Worm (Caenorhabditis elegans): ENCODE data around the gene R166.3.

Gene R166.3

ce11 chrII:10516375-10516774 is 22.8 kb downstream of the R166.3 start:
- TF ChIP-seq hlh-8 (tag; optimal IDR thresholded peaks at IDR 0.05): no peak
- TF ChIP-seq che-1 (tag; optimal IDR thresholded peaks at IDR 0.05): no peak
- TF ChIP-seq zip-5 (tag; optimal IDR thresholded peaks at IDR 0.05): no peak
- no peak for TF ChIP-seq fkh-10 (GFP tag; optimal IDR thresholded peaks at IDR 0.05)
- TF ChIP-seq ref-2 (tag; optimal IDR thresholded peaks at IDR 0.05): no peak
- TF ChIP-seq hlh-15 (tag; optimal IDR thresholded peaks at IDR 0.05): no peak
- TF ChIP-seq ets-4 (tag; optimal IDR thresholded peaks at IDR 0.05): no peak
- TF ChIP-seq sox-2 (GFP tag; IDR thresholded peaks at IDR 0.05): no peak
- no peak for TF ChIP-seq ahr-1 (tag; optimal IDR thresholded peaks at IDR 0.05)
- TF ChIP-seq unc-3 (GFP tag; conservative IDR thresholded peaks at IDR 0.05): no peak
- no peak for TF ChIP-seq unc-3 (tag; optimal IDR thresholded peaks at IDR 0.05)
- no peak for TF ChIP-seq ceh-48 (tag; optimal IDR thresholded peaks at IDR 0.05)
- no peak for TF ChIP-seq hlh-30 (tag; optimal IDR thresholded peaks at IDR 0.05; ENCODE audit: insufficient read depth)
- no peak for TF ChIP-seq sdc-2 (tag; optimal IDR thresholded peaks at IDR 0.05)
- TF ChIP-seq lim-6 (tag; optimal IDR thresholded peaks at IDR 0.05): no peak
- TF ChIP-seq ceh-22 (tag; optimal IDR thresholded peaks at IDR 0.05): no peak

DNA sequence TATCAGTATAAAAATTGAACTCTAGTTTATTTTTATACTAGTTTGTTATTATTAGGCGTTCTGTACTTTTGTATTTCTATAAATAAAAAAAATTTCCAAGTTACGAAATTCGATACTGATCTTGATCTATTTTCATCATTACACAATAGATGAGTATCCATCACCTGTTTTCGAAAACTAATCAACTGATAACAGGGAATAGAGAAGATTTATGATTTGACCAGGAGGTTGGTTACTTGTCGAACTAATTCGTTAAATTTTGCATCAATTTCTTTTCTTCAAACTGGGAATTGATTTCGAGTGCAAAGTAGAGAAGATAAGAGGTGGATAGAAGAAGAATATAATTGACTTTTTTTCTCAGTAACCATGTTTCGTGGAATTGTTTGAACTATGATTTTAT is 23.7 kb downstream of the R166.3 start:
- TF ChIP-seq ref-2 (tag; optimal IDR thresholded peaks at IDR 0.05) (no peak), dve-1 (tag; optimal IDR thresholded peaks at IDR 0.05) (no peak), unc-55 (GFP tag; optimal IDR thresholded peaks at IDR 0.05) (no peak), tbx-7 (tag; optimal IDR thresholded peaks at IDR 0.05) (no peak), ceh-18 (tag; optimal IDR thresholded peaks at IDR 0.05) (no peak), C08G9.2 (tag; optimal IDR thresholded peaks at IDR 0.05) (no peak)

DNA sequence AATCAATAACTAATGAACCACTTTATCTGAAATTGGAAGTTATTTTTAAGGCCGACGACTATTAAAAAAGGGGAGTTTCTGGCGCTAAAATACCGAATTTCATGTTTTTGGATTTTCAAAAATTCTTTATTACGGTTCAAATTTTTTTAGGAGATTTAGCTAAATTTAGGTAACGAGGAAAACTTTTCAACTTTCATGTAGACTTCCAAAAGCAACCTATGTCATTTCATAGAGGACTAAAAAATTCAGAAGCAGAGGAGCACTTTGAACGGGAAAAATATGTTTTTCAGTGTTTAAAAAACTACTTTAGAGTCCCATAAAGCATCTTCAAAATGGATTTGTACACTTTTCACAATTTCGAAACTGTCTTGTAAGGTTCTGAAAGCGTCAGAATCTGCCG is 25.8 kb downstream of the R166.3 start:
- TF ChIP-seq ceh-48 (tag; optimal IDR thresholded peaks at IDR 0.05): no peak

DNA sequence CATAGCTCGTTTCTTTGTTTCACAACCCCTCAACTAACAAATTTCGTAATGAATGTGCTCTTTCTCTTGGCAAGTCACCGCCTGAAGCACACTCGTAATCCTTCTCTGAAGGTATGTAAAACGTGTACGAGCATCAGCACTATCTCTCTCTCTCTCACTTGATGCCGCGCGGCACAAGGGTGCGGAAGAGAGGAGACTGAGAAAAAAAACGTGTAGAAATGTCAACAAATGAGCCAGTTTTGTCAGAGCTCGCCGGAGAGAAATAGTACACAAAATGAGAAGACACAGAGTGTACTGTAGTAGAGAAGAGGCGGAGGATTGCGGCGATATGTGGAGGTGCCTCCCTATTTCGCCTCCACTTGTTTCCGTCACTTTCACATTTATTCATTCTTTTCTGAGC is 28.9 kb downstream of the R166.3 start, which contains the start of gene F59B10.3:
F59B10.3 (plus strand) TSS at position 301 of the 400 bp plus-strand sequence.
- no peak for TF ChIP-seq mec-3 (tag; optimal IDR thresholded peaks at IDR 0.05; ENCODE audit: borderline replicate concordance)
- TF ChIP-seq rnt-1 (tag; optimal IDR thresholded peaks at IDR 0.05): no peak
- TF ChIP-seq ttx-3 (tag; optimal IDR thresholded peaks at IDR 0.05): no peak
- TF ChIP-seq ceh-24 (tag; optimal IDR thresholded peaks at IDR 0.05): no peak
- no peak for TF ChIP-seq tbx-2 (tag; optimal IDR thresholded peaks at IDR 0.05)
- TF ChIP-seq syd-9 (tag; optimal IDR thresholded peaks at IDR 0.05): no peak
- TF ChIP-seq che-1 (tag; optimal IDR thresholded peaks at IDR 0.05): no peak
- TF ChIP-seq hlh-13 (GFP tag; optimal IDR thresholded peaks at IDR 0.05): no peak
- no peak for TF ChIP-seq pat-9 (tag; optimal IDR thresholded peaks at IDR 0.05)
- TF ChIP-seq ceh-48 (tag; optimal IDR thresholded peaks at IDR 0.05): no peak
- no peak for TF ChIP-seq eyg-1 (tag; optimal IDR thresholded peaks at IDR 0.05)
- no peak for TF ChIP-seq nhr-232 (tag; optimal IDR thresholded peaks at IDR 0.05)
- TF ChIP-seq lin-11 (tag; optimal IDR thresholded peaks at IDR 0.05): no peak
- no peak for TF ChIP-seq ceh-14 (tag; optimal IDR thresholded peaks at IDR 0.05)
- no peak for TF ChIP-seq pqm-1 (tag; optimal IDR thresholded peaks at IDR 0.05)

- TF ChIP-seq sox-2 (GFP tag; IDR thresholded peaks at IDR 0.05) (no peak), C08G9.2 (tag; optimal IDR thresholded peaks at IDR 0.05) (no peak), unc-86 (tag; optimal IDR thresholded peaks at IDR 0.05) (no peak), unc-42 (tag; optimal IDR thresholded peaks at IDR 0.05) (no peak), ceh-24 (tag; optimal IDR thresholded peaks at IDR 0.05) (no peak), hlh-8 (tag; optimal IDR thresholded peaks at IDR 0.05) (no peak)
These were observed 29.4 kb downstream of the R166.3 start, which contains the start of gene F59B10.2 for ce11 chrII:10509746-10510145. Gene F59B10.2, minus strand, starts transcription at chrII:10509846.
